Worm (Caenorhabditis elegans): ENCODE data around the gene R102.10.

The R102.10 gene

DNA sequence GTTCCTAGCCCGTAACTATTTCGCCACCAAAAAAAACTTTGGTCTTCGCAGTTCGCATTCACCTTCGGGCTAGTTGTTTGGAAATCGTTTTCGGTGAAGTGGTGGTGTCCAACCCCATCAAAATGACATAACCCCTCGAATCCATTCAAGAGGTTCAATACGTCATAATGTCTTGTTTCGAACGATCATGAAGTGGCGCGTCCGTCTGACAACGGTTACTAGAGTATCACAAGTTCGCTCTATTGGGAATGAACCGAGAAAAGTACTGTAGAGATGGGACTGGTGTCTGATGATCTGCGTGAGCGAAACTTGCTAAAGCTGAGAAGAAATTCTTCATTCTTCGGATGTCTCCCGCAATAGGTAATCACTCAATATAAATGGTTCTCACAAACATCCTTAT, 22.5 kb downstream of the R102.10 start, which contains the start of gene ZC168.2:
ZC168.2 (plus strand) TSS at position 301 of the 400 bp plus-strand sequence.
- TF ChIP-seq Y95B8A.8 (GFP tag; IDR thresholded peaks at IDR 0.05) (no peak), hsf-1 (GFP tag; IDR thresholded peaks at IDR 0.05) (no peak), pbrm-1 (GFP tag; IDR thresholded peaks at IDR 0.05) (no peak), attf-6 (GFP tag; IDR thresholded peaks at IDR 0.05) (no peak), ZK185.1 (tag; optimal IDR thresholded peaks at IDR 0.05; ENCODE audit: poor library complexity, severe bottlenecking) (no peak), ekl-4 (GFP tag; IDR thresholded peaks at IDR 0.05) (no peak), attf-3 (GFP tag; conservative IDR thresholded peaks at IDR 0.05) (no peak), D2030.7 (GFP tag; IDR thresholded peaks at IDR 0.05) (no peak), hlh-12 (tag; optimal IDR thresholded peaks at IDR 0.05) (no peak), lsl-1 (GFP tag; optimal IDR thresholded peaks at IDR 0.05) (no peak), mcd-1 (GFP tag; IDR thresholded peaks at IDR 0.05) (no peak), attf-5 (GFP tag; optimal IDR thresholded peaks at IDR 0.05) (no peak), unc-62 (GFP tag; optimal IDR thresholded peaks at IDR 0.05) (no peak), hrde-1 (tag; optimal IDR thresholded peaks at IDR 0.05; ENCODE audit: borderline replicate concordance) (no peak), efl-1 (GFP tag; optimal IDR thresholded peaks at IDR 0.05) (no peak), rcor-1 (GFP tag; IDR thresholded peaks at IDR 0.05) (no peak), ztf-28 (GFP tag; IDR thresholded peaks at IDR 0.05) (no peak)

DNA sequence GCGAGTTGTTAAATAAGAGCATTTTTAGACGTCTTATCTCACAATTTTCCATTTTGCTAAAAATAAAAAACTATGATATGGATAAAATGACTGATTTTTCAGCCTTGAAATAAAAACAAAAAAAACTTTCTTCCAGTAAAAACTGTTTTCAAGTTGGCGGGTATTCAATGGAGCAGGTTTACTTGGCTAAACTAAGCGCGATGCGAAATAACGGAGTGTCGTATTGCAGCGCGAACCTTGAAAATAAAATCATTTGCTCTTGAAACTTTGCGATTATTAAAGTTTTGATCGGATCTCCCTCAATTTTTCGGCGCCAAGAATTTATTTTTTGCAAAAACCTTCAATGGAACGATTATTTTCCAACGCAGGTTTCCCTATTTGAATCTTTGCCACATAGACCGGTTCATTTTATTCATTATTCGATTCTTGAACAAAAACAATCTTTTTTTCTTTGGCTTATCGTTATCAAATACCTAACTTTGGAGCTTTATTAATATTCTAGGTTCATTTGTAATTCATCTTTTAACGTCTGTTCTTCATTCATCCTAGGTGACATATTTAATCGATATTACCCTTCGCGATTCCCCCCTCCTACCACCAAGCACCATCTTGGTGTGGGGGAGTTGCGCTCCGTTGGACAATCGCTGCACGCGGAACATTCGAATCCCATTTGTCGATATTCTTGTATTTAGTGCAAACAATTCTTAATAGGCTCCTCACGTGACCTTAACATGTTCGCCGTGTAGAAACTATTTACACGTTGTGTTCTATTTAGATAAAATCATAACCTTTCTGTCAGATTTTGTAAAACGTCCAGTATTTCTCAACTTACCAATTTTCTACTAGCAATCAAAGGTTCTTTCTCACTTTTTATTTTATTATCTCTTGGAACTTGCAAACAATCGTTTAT, 29.5 kb downstream of the R102.10 start, which contains the start of the genes orc-5 and cyb-1:
orc-5 (minus strand) TSS at position 62 of the 910 bp plus-strand sequence.
cyb-1 (plus strand) TSS at position 690 of the 910 bp plus-strand sequence.
- TF ChIP-seq T26A5.8 (tag; optimal IDR thresholded peaks at IDR 0.05) (no peak), lsl-1 (GFP tag; optimal IDR thresholded peaks at IDR 0.05) (peak; percentile 37), attf-3 (GFP tag; conservative IDR thresholded peaks at IDR 0.05) (peak; percentile 99), tbp1 (GFP tag; optimal IDR thresholded peaks at IDR 0.05) (no peak), ceh-91 (GFP tag; IDR thresholded peaks at IDR 0.05) (peak; percentile 65), efl-1 (GFP tag; optimal IDR thresholded peaks at IDR 0.05) (peak; percentile 94), Y79H2A.3 (GFP tag; conservative IDR thresholded peaks at IDR 0.05) (no peak), F52B5.7 (tag; optimal IDR thresholded peaks at IDR 0.05) (no peak), tlf-1 (GFP tag; optimal IDR thresholded peaks at IDR 0.05) (no peak), ccch-3 (GFP tag; optimal IDR thresholded peaks at IDR 0.05) (no peak), pbrm-1 (GFP tag; IDR thresholded peaks at IDR 0.05) (no peak), unc-62 (GFP tag; optimal IDR thresholded peaks at IDR 0.05) (no peak), rcor-1 (GFP tag; IDR thresholded peaks at IDR 0.05) (no peak; the same call in 1 of the 2 replicates), dpl-1 (GFP tag; optimal IDR thresholded peaks at IDR 0.05) (peak; percentile 76), mel-28 (tag; optimal IDR thresholded peaks at IDR 0.05; ENCODE audit: borderline replicate concordance) (no peak), repo-1 (tag; optimal IDR thresholded peaks at IDR 0.05) (no peak), attf-5 (GFP tag; optimal IDR thresholded peaks at IDR 0.05) (peak; percentile 67), dox-1 (GFP tag; IDR thresholded peaks at IDR 0.05) (peak; percentile 18; the same call in 1 of the 2 replicates), ceh-40 (GFP tag; IDR thresholded peaks at IDR 0.05) (no peak), hsf-1 (GFP tag; IDR thresholded peaks at IDR 0.05) (0 out of 2 replicates have a peak, but pooled peaks have one; percentile 22), atf-7 (tag; optimal IDR thresholded peaks at IDR 0.05) (no peak), him-1 (tag; optimal IDR thresholded peaks at IDR 0.05) (no peak), D2030.7 (GFP tag; IDR thresholded peaks at IDR 0.05) (peak; percentile 46; the same call in 1 of the 2 replicates), Y53G8AR.9 (GFP tag; conservative IDR thresholded peaks at IDR 0.05) (0 out of 2 replicates have a peak, but pooled peaks have one; percentile 28), athp-1 (tag; optimal IDR thresholded peaks at IDR 0.05) (no peak), rpc-1 (optimal IDR thresholded peaks at IDR 0.05) (no peak), rpc-1 (tag; optimal IDR thresholded peaks at IDR 0.05) (no peak), madf-6 (GFP tag; IDR thresholded peaks at IDR 0.05) (peak; percentile 88), lin-54 (GFP tag; optimal IDR thresholded peaks at IDR 0.05) (peak; percentile 89), mcd-1 (GFP tag; IDR thresholded peaks at IDR 0.05) (peak; percentile 83), nfya-2 (GFP tag; IDR thresholded peaks at IDR 0.05) (no peak), hmg-1.2 (GFP tag; IDR thresholded peaks at IDR 0.05) (peak; percentile 31; the same call in 1 of the 2 replicates), madf-8 (GFP tag; conservative IDR thresholded peaks at IDR 0.05) (peak; percentile 72), Y56A3A.18 (GFP tag; IDR thresholded peaks at IDR 0.05) (no peak), F33H1.4 (GFP tag; IDR thresholded peaks at IDR 0.05) (peak; percentile 59), F49E8.2 (tag; optimal IDR thresholded peaks at IDR 0.05; ENCODE audit: insufficient read depth) (peak; percentile 39), xnd-1 (tag; optimal IDR thresholded peaks at IDR 0.05) (peak; percentile 54)
